Worm (Caenorhabditis elegans): ENCODE results near the gene srt-69.

Gene srt-69

DNA sequence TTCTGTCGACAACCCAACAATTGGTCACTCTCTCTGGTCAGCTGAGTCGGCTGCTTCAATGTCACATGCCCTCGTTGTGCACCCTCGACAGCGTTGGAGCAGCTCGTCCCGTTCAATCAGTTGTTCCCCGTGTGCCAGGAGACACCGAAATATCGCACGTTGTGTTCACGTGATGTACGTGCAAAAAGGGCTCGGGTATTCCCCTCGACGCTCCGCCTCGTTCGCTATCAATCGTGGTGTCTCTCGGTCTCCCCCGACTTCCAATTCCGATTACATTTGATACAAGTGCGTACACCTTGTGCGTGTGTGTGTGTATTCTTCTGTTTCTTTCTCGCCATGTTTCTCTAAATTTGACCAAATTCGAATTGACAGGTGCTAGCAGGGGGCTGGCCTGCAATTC, 6.0 kb upstream of the srt-69 start (continued):
- TF ChIP-seq zim-3 (tag; optimal IDR thresholded peaks at IDR 0.05) = no peak
- peak; percentile 91 for TF ChIP-seq ztf-22 (GFP tag; optimal IDR thresholded peaks at IDR 0.05)
- no peak for TF ChIP-seq ztf-3 (GFP tag; optimal IDR thresholded peaks at IDR 0.05)
- no peak for TF ChIP-seq F55B11.4 (tag; optimal IDR thresholded peaks at IDR 0.05; ENCODE audit: borderline replicate concordance, insufficient read depth)
- no peak for TF ChIP-seq F33H1.4 (GFP tag; IDR thresholded peaks at IDR 0.05)
- TF ChIP-seq sptf-2 (GFP tag; optimal IDR thresholded peaks at IDR 0.05) = no peak
- TF ChIP-seq T26A5.8 (tag; optimal IDR thresholded peaks at IDR 0.05) = no peak
- TF ChIP-seq hmg-1.2 (GFP tag; IDR thresholded peaks at IDR 0.05) = peak; percentile 14; the same call in 1 of the 2 replicates
- no peak for TF ChIP-seq B0035.1 (tag; optimal IDR thresholded peaks at IDR 0.05)
- no peak for TF ChIP-seq hrde-1 (tag; optimal IDR thresholded peaks at IDR 0.05; ENCODE audit: borderline replicate concordance)
- no peak for TF ChIP-seq attf-6 (GFP tag; IDR thresholded peaks at IDR 0.05)
- no peak for TF ChIP-seq ceh-91 (GFP tag; IDR thresholded peaks at IDR 0.05)
- TF ChIP-seq lsy-27 (tag; optimal IDR thresholded peaks at IDR 0.05; ENCODE audit: borderline replicate concordance, insufficient read depth) = no peak
- TF ChIP-seq sea-2 (GFP tag; IDR thresholded peaks at IDR 0.05) = no peak
- TF ChIP-seq nhr-80 (tag; optimal IDR thresholded peaks at IDR 0.05) = peak; percentile 87
- TF ChIP-seq let-607 (tag; optimal IDR thresholded peaks at IDR 0.05) = peak in 1 of 2 experiments; percentile 18
- no peak for TF ChIP-seq ceh-27 (GFP tag; optimal IDR thresholded peaks at IDR 0.05)
- TF ChIP-seq hsf-1 (GFP tag; IDR thresholded peaks at IDR 0.05) = no peak
- no peak for TF ChIP-seq hlh-26 (GFP tag; conservative IDR thresholded peaks at IDR 0.05)
- TF ChIP-seq nhr-27 (tag; optimal IDR thresholded peaks at IDR 0.05) = no peak
- TF ChIP-seq ZK185.1 (tag; optimal IDR thresholded peaks at IDR 0.05; ENCODE audit: poor library complexity, severe bottlenecking) = no peak
- peak; percentile 39 for TF ChIP-seq tbp1 (GFP tag; optimal IDR thresholded peaks at IDR 0.05)
- TF ChIP-seq atf-7 (tag; optimal IDR thresholded peaks at IDR 0.05) = peak; percentile 82
- no peak for TF ChIP-seq snpc-4 (GFP tag; optimal IDR thresholded peaks at IDR 0.05)
- TF ChIP-seq snpc-4 (tag; optimal IDR thresholded peaks at IDR 0.05) = peak in 3 of 4 experiments; percentile 6 to 56 (median 37)
- no peak for TF ChIP-seq D2030.7 (GFP tag; IDR thresholded peaks at IDR 0.05)
- TF ChIP-seq F37B4.10 (GFP tag; IDR thresholded peaks at IDR 0.05) = no peak
- TF ChIP-seq madf-8 (GFP tag; conservative IDR thresholded peaks at IDR 0.05) = no peak
- no peak for TF ChIP-seq xnd-1 (tag; optimal IDR thresholded peaks at IDR 0.05)
- no peak for TF ChIP-seq dpff-1 (tag; optimal IDR thresholded peaks at IDR 0.05)
- TF ChIP-seq F52B5.7 (tag; optimal IDR thresholded peaks at IDR 0.05) = peak; percentile 11
- TF ChIP-seq F39B2.1 (GFP tag; IDR thresholded peaks at IDR 0.05) = no peak
- peak; percentile 86 for TF ChIP-seq chd-7 (tag; optimal IDR thresholded peaks at IDR 0.05)
- no peak for TF ChIP-seq egl-18 (GFP tag; IDR thresholded peaks at IDR 0.05)
- no peak for TF ChIP-seq akir-1 (GFP tag; optimal IDR thresholded peaks at IDR 0.05)
- no peak for TF ChIP-seq B0019.2 (GFP tag; conservative IDR thresholded peaks at IDR 0.05)
- no peak for TF ChIP-seq Y79H2A.3 (GFP tag; conservative IDR thresholded peaks at IDR 0.05)
- no peak for TF ChIP-seq F57A8.1 (GFP tag; optimal IDR thresholded peaks at IDR 0.05)
- TF ChIP-seq rpc-1 (optimal IDR thresholded peaks at IDR 0.05) = no peak
- TF ChIP-seq rpc-1 (tag; optimal IDR thresholded peaks at IDR 0.05) = no peak
- TF ChIP-seq cebp-2 (GFP tag; IDR thresholded peaks at IDR 0.05) = no peak
- TF ChIP-seq snpc-1.3 (tag; optimal IDR thresholded peaks at IDR 0.05; ENCODE audit: insufficient read depth) = no peak
- TF ChIP-seq ztf-26 (tag; optimal IDR thresholded peaks at IDR 0.05) = no peak
- TF ChIP-seq aptf-3 (GFP tag; IDR thresholded peaks at IDR 0.05) = no peak
- no peak for TF ChIP-seq lsl-1 (GFP tag; optimal IDR thresholded peaks at IDR 0.05)
- no peak for TF ChIP-seq tbx-9 (tag; optimal IDR thresholded peaks at IDR 0.05; ENCODE audit: borderline replicate concordance)
- peak; percentile 41 for TF ChIP-seq gei-17 (GFP tag; optimal IDR thresholded peaks at IDR 0.05)
- TF ChIP-seq nfya-2 (GFP tag; IDR thresholded peaks at IDR 0.05) = no peak
- TF ChIP-seq nfya-1 (tag; optimal IDR thresholded peaks at IDR 0.05; ENCODE audit: borderline replicate concordance, insufficient read depth) = no peak

All from whole organism, young adult.